Worm (Caenorhabditis elegans) whole organism, young adult: ENCODE measurements around the gene pho-7.

Experiments used
- B0019.2 ChIP-seq: fragments of 200-800 bp; sonication (Bioruptor generic); conservative IDR thresholded peaks from 2 replicates; pipeline ENCODE4 v1.3.6; 2022; ENCODE audit warnings: missing genetic modification reagents, missing genetic modification characterization, missing compliant biosample characterization
- B0336.3 ChIP-seq: fragments of 200-800 bp; sonication (Bioruptor generic); IDR thresholded peaks from 2 replicates; pipeline ENCODE4 v1.3.6; 2022; ENCODE audit warnings: missing genetic modification characterization, missing compliant biosample characterization
- F10E7.11 ChIP-seq: sonication (generic microtip); optimal IDR thresholded peaks from 2 replicates; lab custom pipeline; 2017; ENCODE audit warnings: mild to moderate bottlenecking, missing genetic modification characterization, moderate library complexity, missing compliant biosample characterization
- F23B12.7 ChIP-seq: sonication (generic microtip); optimal IDR thresholded peaks from 2 replicates; lab custom pipeline; 2017; ENCODE audit warnings: missing genetic modification characterization, mild to moderate bottlenecking, missing compliant biosample characterization, antibody characterized with exemption, moderate library complexity; ENCODE audit not compliant: insufficient read depth
- F49E8.2 ChIP-seq: sonication (generic microtip); optimal IDR thresholded peaks from 3 replicates; lab custom pipeline; 2017; ENCODE audit warnings: missing genetic modification characterization, mild to moderate bottlenecking, missing compliant biosample characterization, antibody characterized with exemption, moderate library complexity; ENCODE audit not compliant: insufficient read depth
- T07F8.4 ChIP-seq: sonication (generic microtip); optimal IDR thresholded peaks from 2 replicates; lab custom pipeline; 2016; ENCODE audit warnings: mild to moderate bottlenecking, missing genetic modification characterization, moderate library complexity, missing compliant biosample characterization
- Y53F4B.3 ChIP-seq: fragments of 200-800 bp; sonication (Bioruptor generic); IDR thresholded peaks from 2 replicates; pipeline ENCODE4 v1.3.6; 2022; ENCODE audit warnings: missing genetic modification reagents, missing genetic modification characterization, missing compliant biosample characterization
- Y53G8AR.9 ChIP-seq: fragments of 200-800 bp; sonication (Bioruptor generic); conservative IDR thresholded peaks from 2 replicates; pipeline ENCODE4 v1.3.6; 2022; ENCODE audit warnings: missing genetic modification reagents, missing genetic modification characterization, missing compliant biosample characterization
- ama-1 ChIP-seq, 3 experiments: fragments of 150-350 bp in 1 of 3; sonication (generic microtip) in 2 of 3; optimal IDR thresholded peaks; 2 replicates each; lab custom pipeline; 2014 to 2018; ENCODE audit warnings: missing biosample characterization in 2 of 3, missing genetic modification characterization in 2 of 3, missing genetic modification reagents in 2 of 3
- attf-5 ChIP-seq: fragments of 200-800 bp; sonication (Bioruptor generic); optimal IDR thresholded peaks from 2 replicates; lab custom pipeline; 2018; ENCODE audit warnings: mild to moderate bottlenecking, missing genetic modification characterization, missing compliant biosample characterization
- bed-1 ChIP-seq: fragments of 200-800 bp; sonication (Bioruptor generic); IDR thresholded peaks from 2 replicates; pipeline ENCODE4 v1.3.6; 2022; ENCODE audit warnings: missing genetic modification reagents, missing genetic modification characterization, missing compliant biosample characterization
- bed-2 ChIP-seq: fragments of 200-800 bp; sonication (Bioruptor generic); IDR thresholded peaks from 2 replicates; pipeline ENCODE4 v1.3.6; 2022; ENCODE audit warnings: missing genetic modification reagents, missing genetic modification characterization, missing compliant biosample characterization
- cebp-1 ChIP-seq, 2 experiments: fragments of 200-800 bp in 1 of 2; sonication (Bioruptor generic) in 1 of 2; sonication (generic microtip) in 1 of 2; IDR thresholded peaks in 1 of 2; optimal IDR thresholded peaks in 1 of 2; 2 replicates each; pipeline versions ENCODE4 v1.3.6 to Lab custom; 2017 to 2022; ENCODE audit warnings: missing compliant biosample characterization in 2 of 2, missing genetic modification characterization in 2 of 2, mild to moderate bottlenecking in 1 of 2, missing genetic modification reagents in 1 of 2, moderate library complexity in 1 of 2
- ceh-100 ChIP-seq: fragments of 200-800 bp; sonication (Bioruptor generic); IDR thresholded peaks from 2 replicates; pipeline ENCODE4 v1.3.6; 2022; ENCODE audit warnings: missing genetic modification reagents, missing genetic modification characterization, missing compliant biosample characterization
- ceh-58 ChIP-seq: fragments of 200-800 bp; sonication (Bioruptor generic); IDR thresholded peaks from 2 replicates; pipeline ENCODE4 v1.3.6; 2022; ENCODE audit warnings: missing genetic modification characterization, missing compliant biosample characterization
- ceh-79 ChIP-seq: sonication (generic microtip); optimal IDR thresholded peaks from 2 replicates; lab custom pipeline; 2017; ENCODE audit warnings: mild to moderate bottlenecking, missing genetic modification characterization, missing compliant biosample characterization
- ceh-91 ChIP-seq: fragments of 200-800 bp; sonication (Bioruptor generic); IDR thresholded peaks from 2 replicates; pipeline ENCODE4 v1.3.6; 2022; ENCODE audit warnings: missing genetic modification reagents, missing genetic modification characterization, missing compliant biosample characterization
- chd-7 ChIP-seq: sonication (generic microtip); optimal IDR thresholded peaks from 2 replicates; lab custom pipeline; 2016; ENCODE audit warnings: mild to moderate bottlenecking, missing genetic modification characterization, moderate library complexity, missing compliant biosample characterization
- die-1 ChIP-seq: sonication (generic microtip); optimal IDR thresholded peaks from 2 replicates; lab custom pipeline; 2016; ENCODE audit warnings: missing genotype, mild to moderate bottlenecking, missing genetic modification characterization, missing compliant biosample characterization
- egl-44 ChIP-seq: fragments of 200-800 bp; sonication (Bioruptor generic); IDR thresholded peaks from 2 replicates; pipeline ENCODE4 v1.3.6; 2022; ENCODE audit warnings: missing genetic modification reagents, missing genetic modification characterization, missing compliant biosample characterization
- ets-4 ChIP-seq: fragments of 200-800 bp; sonication (Bioruptor generic); optimal IDR thresholded peaks from 2 replicates; lab custom pipeline; 2018; ENCODE audit warnings: mild to moderate bottlenecking, missing genetic modification characterization, missing compliant biosample characterization
- hlh-12 ChIP-seq: sonication (generic microtip); optimal IDR thresholded peaks from 2 replicates; lab custom pipeline; 2016; ENCODE audit warnings: missing genetic modification characterization, missing compliant biosample characterization
- hsf-1 ChIP-seq: fragments of 200-800 bp; sonication (Bioruptor generic); IDR thresholded peaks from 2 replicates; pipeline ENCODE4 v1.3.6; 2022; ENCODE audit warnings: missing genetic modification reagents, missing genetic modification characterization, missing compliant biosample characterization
- let-607 ChIP-seq, 2 experiments: fragments of 200-800 bp in 1 of 2; sonication (Bioruptor generic) in 1 of 2; sonication (generic microtip) in 1 of 2; optimal IDR thresholded peaks; 2 replicates each; lab custom pipeline; 2016 to 2018; ENCODE audit warnings: mild to moderate bottlenecking in 2 of 2, missing compliant biosample characterization in 2 of 2, missing genetic modification characterization in 2 of 2, moderate library complexity in 2 of 2, missing genotype in 1 of 2
- lin-35 ChIP-seq, 3 experiments: fragments of 150-350 bp in 2 of 3; sonication (generic microtip) in 1 of 3; optimal IDR thresholded peaks; 2 replicates each; lab custom pipeline; 2014 to 2018; ENCODE audit warnings: missing biosample characterization in 3 of 3, missing genetic modification characterization in 3 of 3, missing genetic modification reagents in 3 of 3
- lir-1 ChIP-seq: fragments of 200-800 bp; sonication (Bioruptor generic); conservative IDR thresholded peaks from 2 replicates; pipeline ENCODE4 v1.3.6; 2022; ENCODE audit warnings: missing genetic modification reagents, missing genetic modification characterization, missing compliant biosample characterization
- madf-6 ChIP-seq: fragments of 200-800 bp; sonication (Bioruptor generic); IDR thresholded peaks from 2 replicates; pipeline ENCODE4 v1.3.6; 2022; ENCODE audit warnings: missing genetic modification reagents, missing genetic modification characterization, missing compliant biosample characterization
- mcd-1 ChIP-seq: fragments of 200-800 bp; sonication (Bioruptor generic); IDR thresholded peaks from 2 replicates; pipeline ENCODE4 v1.3.6; 2022; ENCODE audit warnings: missing genetic modification reagents, missing genetic modification characterization, missing compliant biosample characterization
- mxl-1 ChIP-seq: sonication (generic microtip); optimal IDR thresholded peaks from 2 replicates; lab custom pipeline; 2016; ENCODE audit warnings: missing genetic modification characterization, missing compliant biosample characterization
- nhr-80 ChIP-seq: sonication (generic microtip); optimal IDR thresholded peaks from 2 replicates; lab custom pipeline; 2016; ENCODE audit warnings: missing genetic modification characterization, missing compliant biosample characterization
- repo-1 ChIP-seq: sonication (generic microtip); optimal IDR thresholded peaks from 2 replicates; lab custom pipeline; 2017; ENCODE audit warnings: mild to moderate bottlenecking, missing genetic modification characterization, missing compliant biosample characterization
- sdz-38 ChIP-seq: sonication (generic microtip); optimal IDR thresholded peaks from 2 replicates; lab custom pipeline; 2016; ENCODE audit warnings: missing genotype, missing genetic modification characterization, missing compliant biosample characterization
- sea-2 ChIP-seq: fragments of 200-800 bp; sonication (Bioruptor generic); IDR thresholded peaks from 2 replicates; pipeline ENCODE4 v1.3.6; 2022; ENCODE audit warnings: missing genetic modification characterization, missing compliant biosample characterization
- somi-1 ChIP-seq: fragments of 200-800 bp; sonication (Bioruptor generic); optimal IDR thresholded peaks from 2 replicates; lab custom pipeline; 2018; ENCODE audit warnings: mild to moderate bottlenecking, missing genetic modification characterization, missing compliant biosample characterization
- tbx-9 ChIP-seq: sonication (generic microtip); optimal IDR thresholded peaks from 2 replicates; lab custom pipeline; 2016; ENCODE audit warnings: borderline replicate concordance, missing genetic modification characterization, inconsistent platforms, missing compliant biosample characterization
- tlf-1 ChIP-seq: fragments of 200-800 bp; sonication (Bioruptor generic); optimal IDR thresholded peaks from 2 replicates; lab custom pipeline; 2018; ENCODE audit warnings: mild to moderate bottlenecking, missing genetic modification characterization, missing compliant biosample characterization
- unc-130 ChIP-seq: sonication (generic microtip); optimal IDR thresholded peaks from 2 replicates; lab custom pipeline; 2016; ENCODE audit warnings: missing genetic modification reagents, missing genetic modification characterization, missing compliant biosample characterization
- zim-3 ChIP-seq: sonication (generic microtip); optimal IDR thresholded peaks from 2 replicates; lab custom pipeline; 2017; ENCODE audit warnings: mild to moderate bottlenecking, missing genetic modification characterization, moderate library complexity, missing compliant biosample characterization
- ztf-22 ChIP-seq: fragments of 200-800 bp; sonication (Bioruptor generic); optimal IDR thresholded peaks from 2 replicates; lab custom pipeline; 2018; ENCODE audit warnings: mild to moderate bottlenecking, missing genetic modification characterization, moderate library complexity, missing compliant biosample characterization
- ztf-25 ChIP-seq: fragments of 200-800 bp; sonication (Bioruptor generic); IDR thresholded peaks from 2 replicates; pipeline ENCODE4 v1.3.6; 2022; ENCODE audit warnings: missing genetic modification reagents, missing genetic modification characterization, missing compliant biosample characterization
- ztf-3 ChIP-seq: fragments of 200-800 bp; sonication (Bioruptor generic); optimal IDR thresholded peaks from 2 replicates; lab custom pipeline; 2018; ENCODE audit warnings: mild to moderate bottlenecking, missing genetic modification characterization, missing compliant biosample characterization

pho-7 gene

DNA sequence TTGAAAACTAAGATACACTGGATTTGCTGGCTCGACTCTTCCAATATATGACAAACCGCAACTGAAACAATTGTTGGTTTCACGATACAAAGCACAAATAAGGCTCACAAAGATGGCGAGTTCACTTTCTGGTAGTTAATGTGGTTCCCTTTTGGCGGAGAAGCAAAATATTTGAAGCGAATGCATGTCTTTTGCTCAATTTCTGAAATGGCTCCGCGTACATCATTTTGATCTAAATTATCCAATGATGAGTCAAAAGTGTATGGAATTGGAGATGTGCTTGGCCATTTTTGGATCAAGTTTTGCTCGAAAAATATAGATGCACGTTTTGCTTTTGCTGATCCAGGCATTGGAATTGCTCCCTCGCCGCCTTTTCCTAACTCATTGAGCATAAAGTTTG is 20.6 kb upstream of the pho-7 start:
- TF ChIP-seq mcd-1 (GFP tag; lab: Robert Waterston, UW): no peak
- no peak for TF ChIP-seq lin-35 (GFP tag; optimal IDR thresholded peaks at IDR 0.05; lab: Kevin White, UChicago)
- no peak for TF ChIP-seq somi-1 (GFP tag; lab: Kevin White, UChicago)
- TF ChIP-seq B0019.2 (GFP tag; lab: Robert Waterston, UW): no peak
- TF ChIP-seq Y53G8AR.9 (GFP tag; lab: Robert Waterston, UW): no peak
- no peak for TF ChIP-seq lir-1 (GFP tag; lab: Robert Waterston, UW)

- TF ChIP-seq tlf-1 (GFP tag; lab: Kevin White, UChicago) (no peak), ztf-3 (GFP tag; lab: Kevin White, UChicago) (no peak), cebp-1 (GFP tag; IDR thresholded peaks at IDR 0.05; lab: Robert Waterston, UW) (no peak), cebp-1 (tag; optimal IDR thresholded peaks at IDR 0.05; lab: Kevin White, UChicago) (no peak), madf-6 (no peak), bed-2 (GFP tag; lab: Robert Waterston, UW) (no peak), Y53G8AR.9 (GFP tag; lab: Robert Waterston, UW) (no peak), ztf-22 (GFP tag; lab: Kevin White, UChicago) (no peak), die-1 (tag; lab: Kevin White, UChicago) (no peak), ceh-58 (GFP tag; lab: Robert Waterston, UW) (no peak), let-607 (tag; optimal IDR thresholded peaks at IDR 0.05; lab: Kevin White, UChicago) (no peak), sdz-38 (no peak), attf-5 (GFP tag; lab: Kevin White, UChicago) (no peak), ztf-25 (GFP tag; lab: Robert Waterston, UW) (no peak), somi-1 (GFP tag; lab: Kevin White, UChicago) (no peak), ceh-100 (GFP tag; lab: Robert Waterston, UW) (no peak), repo-1 (tag; lab: Kevin White, UChicago) (no peak), ceh-79 (tag; lab: Kevin White, UChicago) (no peak), bed-1 (no peak), Y53F4B.3 (no peak)
These were observed 18.0 kb upstream of the pho-7 start, which contains the start of gene K09C8.2 for ce11 chrX:10959136-10959535. Gene K09C8.2 (plus strand): TSS chrX:10959436.

DNA sequence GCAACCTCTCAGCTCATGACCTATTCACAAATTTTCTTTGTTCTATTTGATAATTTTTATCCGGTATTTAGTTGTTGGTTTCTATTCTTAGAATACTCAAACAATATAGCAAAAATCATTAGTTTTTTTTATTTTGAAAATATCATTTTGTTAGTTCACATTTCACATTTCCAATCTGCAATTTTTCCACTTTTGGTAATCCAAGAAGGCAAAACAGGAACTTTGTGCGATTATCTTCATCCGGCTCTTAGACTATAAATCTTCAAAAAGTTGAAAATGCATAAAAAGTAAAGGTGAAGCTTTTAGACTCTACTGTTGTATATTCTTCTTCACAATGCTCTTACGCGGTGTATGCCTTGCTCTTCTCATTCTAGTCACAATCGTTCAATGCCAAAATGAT is 17.3 kb upstream of the pho-7 start, which contains the start of gene nlp-19:
Gene nlp-19 (plus strand): TSS at position 301 of the 400 bp plus-strand sequence.
- no peak for TF ChIP-seq somi-1 (GFP tag; lab: Kevin White, UChicago)
- TF ChIP-seq unc-130: no peak
- no peak for TF ChIP-seq hsf-1 (GFP tag; lab: Robert Waterston, UW)
- TF ChIP-seq ztf-22 (GFP tag; lab: Kevin White, UChicago): no peak
- no peak for TF ChIP-seq madf-6
- no peak for TF ChIP-seq chd-7

DNA sequence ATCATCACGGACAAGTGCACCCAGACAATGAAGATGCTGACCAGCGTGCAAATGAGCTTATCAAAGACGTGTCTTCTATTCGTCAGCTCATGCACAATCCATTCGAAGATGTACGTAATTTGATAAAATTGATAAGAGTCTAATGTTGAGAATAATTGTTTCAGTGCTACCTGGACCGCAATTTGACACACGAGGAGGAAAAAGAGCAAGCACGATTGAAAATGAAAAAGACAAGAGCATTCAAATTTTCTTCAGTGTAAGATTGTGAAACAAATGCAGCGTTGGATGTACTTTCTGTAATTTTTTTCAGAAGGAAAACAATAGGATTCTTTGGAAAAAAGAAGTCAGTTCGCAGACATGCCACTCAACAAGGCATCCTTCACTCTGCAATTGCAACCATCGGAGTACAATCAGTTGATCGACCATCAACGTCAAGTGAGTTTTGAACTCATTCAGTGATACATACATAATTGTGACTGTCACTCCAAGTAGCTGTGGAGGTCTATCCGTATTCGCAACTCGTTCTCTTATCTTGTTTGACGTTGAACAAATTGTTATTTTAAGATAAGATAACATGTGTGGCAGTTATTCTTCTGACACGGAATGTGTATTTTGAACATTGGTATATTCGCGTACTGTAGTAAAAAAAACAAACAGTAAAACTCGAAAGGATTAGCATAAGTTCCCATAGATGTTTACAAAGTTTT is 16.0 kb upstream of the pho-7 start:
- TF ChIP-seq nhr-80 (tag; lab: Kevin White, UChicago) (peak; percentile 84), tbx-9 (tag; lab: Kevin White, UChicago) (no peak)

DNA sequence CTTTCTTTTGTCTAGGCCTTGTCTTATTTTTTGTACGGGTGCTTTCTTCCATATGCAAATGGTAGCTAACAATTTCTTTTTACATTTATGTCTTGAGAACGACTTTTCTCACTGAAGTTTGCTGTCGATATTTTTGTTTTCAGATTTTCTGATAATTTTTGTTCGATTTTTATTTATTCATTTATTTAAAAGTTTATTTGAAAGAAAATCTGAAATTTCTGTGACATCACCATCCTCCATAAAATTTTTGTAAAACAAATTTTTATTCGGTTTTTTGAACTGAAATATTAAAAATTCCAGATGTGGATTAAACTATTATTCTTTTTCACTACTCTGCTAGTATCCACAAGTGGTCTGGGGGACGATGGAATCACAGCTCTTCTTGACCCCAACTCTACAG is 12.7 kb upstream of the pho-7 start, which contains the start of gene pbo-4:
Gene pbo-4 (plus strand): TSS at position 301 of the 400 bp plus-strand sequence.
- no peak for TF ChIP-seq egl-44 (GFP tag; lab: Robert Waterston, UW)
- no peak for TF ChIP-seq ets-4 (GFP tag; lab: Kevin White, UChicago)
- TF ChIP-seq sea-2 (GFP tag; lab: Robert Waterston, UW): no peak
- TF ChIP-seq F10E7.11 (tag; lab: Kevin White, UChicago): no peak
- TF ChIP-seq T07F8.4 (tag; lab: Kevin White, UChicago): no peak
- no peak for TF ChIP-seq F49E8.2 (tag; lab: Kevin White, UChicago)
- no peak for TF ChIP-seq F23B12.7 (tag; lab: Kevin White, UChicago)
- TF ChIP-seq ceh-91 (GFP tag; lab: Robert Waterston, UW): no peak
- TF ChIP-seq ama-1 (optimal IDR thresholded peaks at IDR 0.05; lab: Kevin White, UChicago): no peak
- no peak for TF ChIP-seq ama-1 (GFP tag; optimal IDR thresholded peaks at IDR 0.05; lab: Kevin White, UChicago)
- no peak for TF ChIP-seq mxl-1 (tag; lab: Kevin White, UChicago)
- TF ChIP-seq zim-3 (tag; lab: Kevin White, UChicago): no peak
- no peak for TF ChIP-seq B0336.3 (GFP tag; lab: Robert Waterston, UW)
- TF ChIP-seq hlh-12 (tag; lab: Kevin White, UChicago): no peak
